Worm (Caenorhabditis elegans) whole organism, L4/young adult: ENCODE measurements around the gene srw-109.

ENCODE experiments used
- W03F9.2 ChIP-seq: fragments of 150-350 bp; optimal IDR thresholded peaks from 2 replicates; lab custom pipeline; 2014; ENCODE audit warnings: missing biosample characterization, missing genetic modification characterization
- dao-5 ChIP-seq: sonication (generic microtip); optimal IDR thresholded peaks from 2 replicates; lab custom pipeline; 2016; ENCODE audit warnings: missing genotype, missing genetic modification characterization, moderate library complexity, missing compliant biosample characterization
- him-1 ChIP-seq: sonication (generic microtip); optimal IDR thresholded peaks from 2 replicates; lab custom pipeline; 2016; ENCODE audit warnings: missing genotype, missing genetic modification reagents, missing genetic modification characterization, missing compliant biosample characterization

Gene srw-109

ce11 chrV:596923-597322 is 11.8 kb downstream of the srw-109 start:
- no peak for TF ChIP-seq dao-5 (tag; lab: Kevin White, UChicago)
- no peak for TF ChIP-seq W03F9.2 (tag; lab: Kevin White, UChicago)
- no peak for TF ChIP-seq him-1 (tag; lab: Kevin White, UChicago)

ce11 chrV:592959-593358 is 15.8 kb downstream of the srw-109 start, which contains the start of gene ZK488.5:
ZK488.5 (plus strand) TSS chrV:593259.
- TF ChIP-seq him-1 (tag; lab: Kevin White, UChicago) (no peak), W03F9.2 (tag; lab: Kevin White, UChicago) (no peak), dao-5 (tag; lab: Kevin White, UChicago) (no peak)

- no peak for TF ChIP-seq W03F9.2 (tag; lab: Kevin White, UChicago)
- no peak for TF ChIP-seq him-1 (tag; lab: Kevin White, UChicago)
- no peak for TF ChIP-seq dao-5 (tag; lab: Kevin White, UChicago)
Measured at ce11 chrV:590182-590581, 18.6 kb downstream of the srw-109 start, which contains the start of gene ZK488.6. ZK488.6 (plus strand) TSS chrV:590482.

ce11 chrV:587818-588217 is 20.9 kb downstream of the srw-109 start, which contains the start of gene K06H6.1:
K06H6.1 (plus strand) TSS chrV:588118.
- TF ChIP-seq dao-5 (tag; lab: Kevin White, UChicago) (no peak), W03F9.2 (tag; lab: Kevin White, UChicago) (no peak)

- TF ChIP-seq dao-5 (tag; lab: Kevin White, UChicago) (no peak), him-1 (tag; lab: Kevin White, UChicago) (no peak), W03F9.2 (tag; lab: Kevin White, UChicago) (no peak)
Measured at ce11 chrV:585472-585871, 23.3 kb downstream of the srw-109 start, which contains the start of gene K06H6.2. K06H6.2 (plus strand) TSS chrV:585772.

- TF ChIP-seq him-1 (tag; lab: Kevin White, UChicago) (no peak), dao-5 (tag; lab: Kevin White, UChicago) (no peak), W03F9.2 (tag; lab: Kevin White, UChicago) (no peak)
Measured at ce11 chrV:581616-582015, 27.1 kb downstream of the srw-109 start, which contains the start of gene nstp-7. nstp-7 (plus strand) TSS chrV:581916.

- TF ChIP-seq him-1 (tag; lab: Kevin White, UChicago): no peak
- no peak for TF ChIP-seq W03F9.2 (tag; lab: Kevin White, UChicago)
- TF ChIP-seq dao-5 (tag; lab: Kevin White, UChicago): no peak
Measured at ce11 chrV:578977-579376, 29.8 kb downstream of the srw-109 start, which contains the start of gene K06H6.4. K06H6.4 (plus strand) TSS chrV:579277.

- no peak for TF ChIP-seq W03F9.2 (tag; lab: Kevin White, UChicago)
- TF ChIP-seq him-1 (tag; lab: Kevin White, UChicago): no peak
- TF ChIP-seq dao-5 (tag; lab: Kevin White, UChicago): no peak
Measured at ce11 chrV:576918-577317, 31.8 kb downstream of the srw-109 start.

ce11 chrV:576070-576469 is 32.7 kb downstream of the srw-109 start, which contains the start of gene K06H6.5:
K06H6.5 (plus strand) TSS chrV:576370.
- TF ChIP-seq W03F9.2 (tag; lab: Kevin White, UChicago): no peak
- no peak for TF ChIP-seq him-1 (tag; lab: Kevin White, UChicago)
- no peak for TF ChIP-seq dao-5 (tag; lab: Kevin White, UChicago)

- no peak for TF ChIP-seq W03F9.2 (tag; lab: Kevin White, UChicago)
- TF ChIP-seq him-1 (tag; lab: Kevin White, UChicago): no peak
- TF ChIP-seq dao-5 (tag; lab: Kevin White, UChicago): no peak
Measured at ce11 chrV:574639-575038, 34.1 kb downstream of the srw-109 start, which contains the start of gene C14C6.13. C14C6.13 (minus strand) TSS chrV:574739.

- TF ChIP-seq W03F9.2 (tag; lab: Kevin White, UChicago) (no peak), dao-5 (tag; lab: Kevin White, UChicago) (no peak), him-1 (tag; lab: Kevin White, UChicago) (no peak)
Measured at ce11 chrV:568105-568504, 40.6 kb downstream of the srw-109 start, which contains the start of gene sri-72. sri-72 (minus strand) TSS chrV:568205.

- no peak for TF ChIP-seq dao-5 (tag; lab: Kevin White, UChicago)
- TF ChIP-seq him-1 (tag; lab: Kevin White, UChicago): no peak
- TF ChIP-seq W03F9.2 (tag; lab: Kevin White, UChicago): no peak
Measured at ce11 chrV:565984-566383, 42.8 kb downstream of the srw-109 start, which contains the start of gene sri-73. sri-73 (minus strand) TSS chrV:566084.

ce11 chrV:562834-563233 is 45.9 kb downstream of the srw-109 start, which contains the start of gene C14C6.2:
C14C6.2 (plus strand) TSS chrV:563134.
- no peak for TF ChIP-seq W03F9.2 (tag; lab: Kevin White, UChicago)

- TF ChIP-seq him-1 (tag; lab: Kevin White, UChicago) (no peak), W03F9.2 (tag; lab: Kevin White, UChicago) (no peak), dao-5 (tag; lab: Kevin White, UChicago) (no peak)
Measured at ce11 chrV:559940-560339, 48.8 kb downstream of the srw-109 start, which contains the start of gene srx-7. srx-7 (plus strand) TSS chrV:560195.
